Worm (Caenorhabditis elegans): Measurements from ENCODE around the gene srw-14.
"Not testable (repeated sequence)": the region's sequence is repeated elsewhere in the genome, so short reads cannot be mapped to it uniquely, and the experiment has no call there.

Gene srw-14

DNA sequence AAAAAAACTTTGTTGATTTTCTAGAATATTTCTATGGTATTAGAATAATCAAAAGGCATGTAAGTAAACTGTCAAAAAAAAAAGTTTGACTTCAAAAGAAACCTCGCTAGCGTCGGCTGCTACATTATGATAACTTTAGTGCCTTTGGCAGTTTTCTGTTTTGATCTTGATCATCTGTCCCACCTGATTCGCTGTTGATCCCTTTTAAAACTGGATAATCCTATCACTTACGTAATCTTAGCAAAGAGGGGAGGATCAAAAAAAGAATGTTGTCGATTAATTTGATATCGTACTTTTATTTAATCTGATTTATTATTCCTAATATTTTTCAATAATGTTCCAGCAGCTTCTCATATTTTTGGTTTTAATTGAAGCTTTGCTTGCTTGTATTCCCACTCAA is 34.2 kb downstream of the srw-14 start, which contains the start of gene M01B2.8:
Gene M01B2.8 (plus strand): TSS at position 301 of the 400 bp plus-strand sequence.
- no peak for TF ChIP-seq ztf-6 (GFP tag; IDR thresholded peaks at IDR 0.05)
- TF ChIP-seq ceh-58 (GFP tag; IDR thresholded peaks at IDR 0.05), result no peak
- no peak for TF ChIP-seq rec-8 (tag; optimal IDR thresholded peaks at IDR 0.05)
- TF ChIP-seq C06A6.2 (GFP tag; conservative IDR thresholded peaks at IDR 0.05), result no peak
- TF ChIP-seq gei-17 (GFP tag; optimal IDR thresholded peaks at IDR 0.05), result no peak
- TF ChIP-seq madf-8 (GFP tag; conservative IDR thresholded peaks at IDR 0.05), result no peak
- TF ChIP-seq hlh-12 (tag; optimal IDR thresholded peaks at IDR 0.05), result no peak
- no peak for TF ChIP-seq atf-7 (tag; optimal IDR thresholded peaks at IDR 0.05)
- no peak for TF ChIP-seq lin-35 (GFP tag; optimal IDR thresholded peaks at IDR 0.05)
- TF ChIP-seq lir-1 (GFP tag; conservative IDR thresholded peaks at IDR 0.05), result no peak
- no peak for TF ChIP-seq nhr-90 (tag; optimal IDR thresholded peaks at IDR 0.05)

- not testable (repeated sequence) for TF ChIP-seq fkh-3 (tag; optimal IDR thresholded peaks at IDR 0.05); tlf-1 (GFP tag; optimal IDR thresholded peaks at IDR 0.05); rpc-1 (optimal IDR thresholded peaks at IDR 0.05); rpc-1 (tag; optimal IDR thresholded peaks at IDR 0.05)
Measured at ce11 chrV:15262336-15262735, 36.6 kb downstream of the srw-14 start, which contains the start of gene M01B2.10. Gene M01B2.10 (minus strand): TSS chrV:15262436.

DNA sequence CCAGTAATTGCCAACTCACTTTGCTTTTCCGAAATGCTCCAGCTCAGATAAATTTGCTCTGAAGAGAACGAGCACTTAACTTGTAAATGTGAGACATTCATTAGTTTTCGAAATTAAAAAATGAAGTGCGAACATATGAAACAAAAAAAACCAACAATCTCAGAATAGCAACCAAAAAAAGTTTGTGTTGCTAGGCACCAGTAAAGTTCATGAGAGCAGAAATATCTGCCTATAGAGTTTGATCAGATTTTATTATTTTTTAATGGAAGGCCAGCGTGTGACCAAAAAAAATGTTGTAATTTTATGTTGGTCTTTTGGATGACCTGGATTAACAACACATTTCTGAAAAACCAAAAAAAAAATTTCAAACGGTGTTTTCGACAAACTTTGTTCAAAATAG is 38.4 kb downstream of the srw-14 start, which contains the start of gene M01B2.12:
Gene M01B2.12 (minus strand): TSS at position 101 of the 400 bp plus-strand sequence.
- no peak for TF ChIP-seq madf-6 (GFP tag; IDR thresholded peaks at IDR 0.05)
- no peak for TF ChIP-seq pha-4 (tag; optimal IDR thresholded peaks at IDR 0.05)
- no peak for TF ChIP-seq ceh-58 (GFP tag; IDR thresholded peaks at IDR 0.05)
- TF ChIP-seq aptf-3 (GFP tag; IDR thresholded peaks at IDR 0.05), result no peak
- no peak for TF ChIP-seq mes-4 (tag; optimal IDR thresholded peaks at IDR 0.05)
- TF ChIP-seq dpff-1 (tag; optimal IDR thresholded peaks at IDR 0.05), result no peak
- no peak for TF ChIP-seq ekl-4 (GFP tag; IDR thresholded peaks at IDR 0.05)
- no peak for TF ChIP-seq nfyb-1 (GFP tag; IDR thresholded peaks at IDR 0.05)
- TF ChIP-seq lin-40 (tag; optimal IDR thresholded peaks at IDR 0.05), result no peak
- TF ChIP-seq lsl-1 (GFP tag; optimal IDR thresholded peaks at IDR 0.05), result no peak
- TF ChIP-seq zfh-2 (GFP tag; conservative IDR thresholded peaks at IDR 0.05), result no peak
- TF ChIP-seq nhr-90 (tag; optimal IDR thresholded peaks at IDR 0.05), result no peak
- no peak for TF ChIP-seq F23B12.7 (tag; optimal IDR thresholded peaks at IDR 0.05; ENCODE audit: insufficient read depth)
- no peak for TF ChIP-seq ztf-18 (tag; optimal IDR thresholded peaks at IDR 0.05)
- no peak for TF ChIP-seq athp-1 (tag; optimal IDR thresholded peaks at IDR 0.05)

ce11 chrV:15265814-15266213 is 40.1 kb downstream of the srw-14 start, which contains the start of gene M01B2.13:
Gene M01B2.13 (minus strand): TSS chrV:15265914.
- TF ChIP-seq bed-2 (GFP tag; IDR thresholded peaks at IDR 0.05) (no peak), nfya-2 (GFP tag; IDR thresholded peaks at IDR 0.05) (no peak)

ce11 chrV:15267405-15267804 is 41.7 kb downstream of the srw-14 start, which contains the start of gene T10H4.13:
Gene T10H4.13 (minus strand): TSS chrV:15267505.
- no peak for TF ChIP-seq ama-1 (optimal IDR thresholded peaks at IDR 0.05)
- TF ChIP-seq ama-1 (GFP tag; optimal IDR thresholded peaks at IDR 0.05), result no peak
- no peak for TF ChIP-seq ceh-40 (GFP tag; IDR thresholded peaks at IDR 0.05)
- TF ChIP-seq unc-62 (GFP tag; optimal IDR thresholded peaks at IDR 0.05), result no peak
- TF ChIP-seq attf-3 (GFP tag; conservative IDR thresholded peaks at IDR 0.05), result no peak
